Fruit fly (Drosophila melanogaster) whole organism, embryonic: ENCODE data around the gene CG7985.
A peak's percentile ranks its signal among the peaks of the same experiment; 100 is the strongest.

Experiments
- ATbp ChIP-seq: fragments of 200-800 bp; sonication (Bioruptor generic); optimal IDR thresholded peaks from 2 replicates; lab custom pipeline; 2017; ENCODE audit warnings: missing biosample characterization, mild to moderate bottlenecking, missing genetic modification characterization, missing genetic modification reagents
- Atf6 ChIP-seq: fragments of 200-800 bp; sonication (Bioruptor generic); IDR thresholded peaks from 2 replicates; pipeline ENCODE4 v1.3.6; 2022; ENCODE audit warnings: missing biosample characterization, missing genetic modification characterization
- CG10366 ChIP-seq: fragments of 200-800 bp; sonication (Bioruptor generic); IDR thresholded peaks from 2 replicates; pipeline ENCODE4 v1.3.6; 2022; ENCODE audit warnings: missing biosample characterization, missing genetic modification characterization
- CG11398 ChIP-seq: fragments of 200-800 bp; sonication (Bioruptor generic); optimal IDR thresholded peaks from 2 replicates; lab custom pipeline; 2016; ENCODE audit warnings: missing biosample characterization, missing genetic modification characterization
- CG11504 ChIP-seq: fragments of 200-800 bp; sonication (Bioruptor generic); optimal IDR thresholded peaks from 3 replicates; lab custom pipeline; 2019; ENCODE audit warnings: missing biosample characterization, mild to moderate bottlenecking, missing genetic modification characterization, moderate library complexity
- CG11723 ChIP-seq: fragments of 200-800 bp; sonication (Bioruptor generic); optimal IDR thresholded peaks from 2 replicates; lab custom pipeline; 2017; ENCODE audit warnings: missing biosample characterization, mild to moderate bottlenecking, missing genetic modification characterization
- CG1233 ChIP-seq: fragments of 200-800 bp; sonication (Bioruptor generic); optimal IDR thresholded peaks from 4 replicates; lab custom pipeline; 2018; ENCODE audit warnings: missing biosample characterization, mild to moderate bottlenecking, missing genetic modification characterization
- CG12744 ChIP-seq: fragments of 200-800 bp; sonication (Bioruptor generic); optimal IDR thresholded peaks from 2 replicates; lab custom pipeline; 2016; ENCODE audit warnings: missing biosample characterization, missing genetic modification characterization
- CG12769 ChIP-seq: fragments of 200-800 bp; sonication (Bioruptor generic); optimal IDR thresholded peaks from 2 replicates; lab custom pipeline; 2019; ENCODE audit warnings: missing biosample characterization, mild to moderate bottlenecking, missing genetic modification characterization, moderate library complexity
- CG13624 ChIP-seq: fragments of 200-800 bp; sonication (Bioruptor generic); optimal IDR thresholded peaks from 2 replicates; lab custom pipeline; 2016; ENCODE audit warnings: missing biosample characterization, missing genetic modification characterization
- CG14710 ChIP-seq: fragments of 200-800 bp; sonication (Bioruptor generic); optimal IDR thresholded peaks from 3 replicates; lab custom pipeline; 2019; ENCODE audit warnings: missing biosample characterization, mild to moderate bottlenecking, missing genetic modification characterization, moderate library complexity
- CG1603 ChIP-seq: fragments of 200-800 bp; sonication (Bioruptor generic); optimal IDR thresholded peaks from 2 replicates; lab custom pipeline; 2019; ENCODE audit warnings: missing biosample characterization, mild to moderate bottlenecking, missing genetic modification characterization, moderate library complexity
- CG18764 ChIP-seq: fragments of 200-800 bp; sonication (Bioruptor generic); optimal IDR thresholded peaks from 3 replicates; lab custom pipeline; 2016; ENCODE audit warnings: missing biosample characterization, missing genetic modification characterization
- CG2889 ChIP-seq: fragments of 200-800 bp; sonication (Bioruptor generic); IDR thresholded peaks from 3 replicates; pipeline ENCODE4 v1.3.6; 2022; ENCODE audit warnings: missing biosample characterization, missing genetic modification characterization
- CG3407 ChIP-seq: fragments of 200-800 bp; sonication (Bioruptor generic); optimal IDR thresholded peaks from 2 replicates; lab custom pipeline; 2018; ENCODE audit warnings: missing biosample characterization, mild to moderate bottlenecking, missing genetic modification characterization
- CG4360 ChIP-seq: fragments of 200-800 bp; sonication (Bioruptor generic); IDR thresholded peaks from 2 replicates; pipeline ENCODE4 v1.3.6; 2022; ENCODE audit warnings: missing biosample characterization, missing genetic modification characterization
- CG4617 ChIP-seq: fragments of 200-800 bp; sonication (Bioruptor generic); optimal IDR thresholded peaks from 3 replicates; lab custom pipeline; 2016; ENCODE audit warnings: missing biosample characterization, missing genetic modification characterization, borderline replicate concordance
- CG6654 ChIP-seq: fragments of 200-800 bp; sonication (Bioruptor generic); optimal IDR thresholded peaks from 2 replicates; lab custom pipeline; 2017; ENCODE audit warnings: missing biosample characterization, mild to moderate bottlenecking, missing genetic modification characterization
- CG8281 ChIP-seq: fragments of 200-800 bp; sonication (Bioruptor generic); optimal IDR thresholded peaks from 2 replicates; lab custom pipeline; 2018; ENCODE audit warnings: missing biosample characterization, mild to moderate bottlenecking, missing genetic modification characterization, moderate library complexity
- CG8359 ChIP-seq: fragments of 200-800 bp; sonication (Bioruptor generic); optimal IDR thresholded peaks from 2 replicates; lab custom pipeline; 2017; ENCODE audit warnings: missing biosample characterization, mild to moderate bottlenecking, missing genetic modification characterization, borderline replicate concordance
- CG9437 ChIP-seq: fragments of 200-800 bp; sonication (Bioruptor generic); optimal IDR thresholded peaks from 2 replicates; lab custom pipeline; 2018; ENCODE audit warnings: missing biosample characterization, mild to moderate bottlenecking, missing genetic modification characterization
- CG9609 ChIP-seq: fragments of 200-800 bp; sonication (Bioruptor generic); optimal IDR thresholded peaks from 3 replicates; lab custom pipeline; 2016; ENCODE audit warnings: missing biosample characterization, missing genetic modification characterization
- CG9727 ChIP-seq: fragments of 200-800 bp; sonication (Bioruptor generic); optimal IDR thresholded peaks from 3 replicates; lab custom pipeline; 2017; ENCODE audit warnings: missing biosample characterization, mild to moderate bottlenecking, missing genetic modification characterization
- CG9932 ChIP-seq: fragments of 200-800 bp; sonication (Bioruptor generic); IDR thresholded peaks from 2 replicates; pipeline ENCODE4 v1.3.6; 2022; ENCODE audit warnings: missing biosample characterization, missing genetic modification characterization
- E2f2 ChIP-seq: fragments of 200-800 bp; sonication (Bioruptor generic); IDR thresholded peaks from 2 replicates; pipeline ENCODE4 v1.3.6; 2022; ENCODE audit warnings: missing biosample characterization, missing genetic modification characterization
- ERR ChIP-seq: fragments of 200-800 bp; sonication (Bioruptor generic); optimal IDR thresholded peaks from 2 replicates; lab custom pipeline; 2016; ENCODE audit warnings: missing biosample characterization, missing genetic modification characterization
- Ets97D ChIP-seq: fragments of 200-800 bp; sonication (Bioruptor generic); optimal IDR thresholded peaks from 3 replicates; lab custom pipeline; 2016; ENCODE audit warnings: missing biosample characterization, missing genetic modification characterization
- H2.0 ChIP-seq: fragments of 200-800 bp; sonication (Bioruptor generic); IDR thresholded peaks from 2 replicates; pipeline ENCODE4 v1.3.6; 2022; ENCODE audit warnings: missing biosample characterization, missing genetic modification characterization
- Neu2 ChIP-seq: fragments of 200-800 bp; sonication (Bioruptor generic); optimal IDR thresholded peaks from 3 replicates; lab custom pipeline; 2016; ENCODE audit warnings: missing biosample characterization, missing genetic modification characterization, borderline replicate concordance
- Nf-YB ChIP-seq: fragments of 200-800 bp; sonication (Bioruptor generic); optimal IDR thresholded peaks from 3 replicates; lab custom pipeline; 2019; ENCODE audit warnings: missing biosample characterization, mild to moderate bottlenecking, missing genetic modification characterization, moderate library complexity
- NfI ChIP-seq: fragments of 200-800 bp; sonication (Bioruptor generic); optimal IDR thresholded peaks from 3 replicates; lab custom pipeline; 2018; ENCODE audit warnings: missing biosample characterization, mild to moderate bottlenecking, missing genetic modification characterization, moderate library complexity
- Pdp1 ChIP-seq, 2 experiments: fragments of 200-800 bp; sonication (Bioruptor generic); optimal IDR thresholded peaks; 3 replicates each; lab custom pipeline; 2016; ENCODE audit warnings: missing biosample characterization in 2 of 2, missing genetic modification characterization in 2 of 2, mild to moderate bottlenecking in 1 of 2, moderate library complexity in 1 of 2
- ase ChIP-seq: fragments of 200-800 bp; sonication (Bioruptor generic); IDR thresholded peaks from 3 replicates; pipeline ENCODE4 v1.3.6; 2022; ENCODE audit warnings: missing biosample characterization, missing genetic modification characterization
- ato ChIP-seq: fragments of 200-800 bp; sonication (Bioruptor generic); IDR thresholded peaks from 2 replicates; pipeline ENCODE4 v1.3.6; 2022; ENCODE audit warnings: missing biosample characterization, missing genetic modification characterization; ENCODE audit not compliant: partially characterized antibody
- bsh ChIP-seq, 2 experiments: fragments of 200-800 bp; sonication (Bioruptor generic); optimal IDR thresholded peaks; 2 replicates each; lab custom pipeline; 2017 to 2018; ENCODE audit warnings: mild to moderate bottlenecking in 2 of 2, missing biosample characterization in 2 of 2, missing genetic modification characterization in 2 of 2, moderate library complexity in 1 of 2
- chm ChIP-seq: fragments of 200-800 bp; sonication (Bioruptor generic); IDR thresholded peaks from 2 replicates; pipeline ENCODE4 v1.3.6; 2022; ENCODE audit warnings: missing biosample characterization, missing genetic modification characterization
- corto ChIP-seq: fragments of 200-800 bp; sonication (Bioruptor generic); optimal IDR thresholded peaks from 2 replicates; lab custom pipeline; 2016; ENCODE audit warnings: missing biosample characterization, mild to moderate bottlenecking, missing genetic modification characterization, moderate library complexity
- dmrt99B ChIP-seq: fragments of 200-800 bp; sonication (Bioruptor generic); optimal IDR thresholded peaks from 2 replicates; lab custom pipeline; 2018; ENCODE audit warnings: missing biosample characterization, mild to moderate bottlenecking, missing genetic modification characterization, moderate library complexity
- ftz-f1 ChIP-seq: fragments of 200-800 bp; sonication (Bioruptor generic); optimal IDR thresholded peaks from 2 replicates; lab custom pipeline; 2016; ENCODE audit warnings: missing biosample characterization, missing genetic modification characterization
- ham ChIP-seq: fragments of 200-800 bp; sonication (Bioruptor generic); IDR thresholded peaks from 2 replicates; pipeline ENCODE4 v1.3.6; 2022; ENCODE audit warnings: missing biosample characterization, missing genetic modification characterization
- klu ChIP-seq: fragments of 200-800 bp; sonication (Bioruptor generic); IDR thresholded peaks from 2 replicates; pipeline ENCODE4 v1.3.6; 2022; ENCODE audit warnings: missing biosample characterization, missing genetic modification characterization
- lilli ChIP-seq: fragments of 200-800 bp; sonication (Bioruptor generic); optimal IDR thresholded peaks from 3 replicates; lab custom pipeline; 2016; ENCODE audit warnings: missing biosample characterization, missing genetic modification characterization
- mam ChIP-seq: fragments of 200-800 bp; sonication (Bioruptor generic); optimal IDR thresholded peaks from 3 replicates; lab custom pipeline; 2016; ENCODE audit warnings: missing biosample characterization, missing genetic modification characterization
- pan ChIP-seq, 4 experiments: fragments of >200 bp in 3 of 4; fragments of 200-800 bp in 1 of 4; sonication (Bioruptor generic) in 1 of 4; optimal IDR thresholded peaks in 3 of 4; IDR thresholded peaks in 1 of 4; 2 replicates each; pipeline versions ENCODE4 v1.3.6 to Lab custom; 2017 to 2022; ENCODE audit warnings: missing biosample characterization in 2 of 4, missing genetic modification characterization in 2 of 4, mixed read lengths in 1 of 4
- psq ChIP-seq: fragments of 200-800 bp; sonication (Bioruptor generic); optimal IDR thresholded peaks from 2 replicates; lab custom pipeline; 2017; ENCODE audit warnings: missing biosample characterization, missing genetic modification characterization
- slbo ChIP-seq: fragments of 200-800 bp; sonication (Bioruptor generic); IDR thresholded peaks from 2 replicates; pipeline ENCODE4 v1.3.6; 2022; ENCODE audit warnings: missing biosample characterization, missing genetic modification characterization
- sqz ChIP-seq: fragments of 200-800 bp; sonication (Bioruptor generic); optimal IDR thresholded peaks from 3 replicates; lab custom pipeline; 2018; ENCODE audit warnings: missing biosample characterization, mild to moderate bottlenecking, missing genetic modification characterization
- sr ChIP-seq: fragments of 200-800 bp; sonication (Bioruptor generic); IDR thresholded peaks from 3 replicates; pipeline ENCODE4 v1.3.6; 2022; ENCODE audit warnings: missing biosample characterization, missing genetic modification characterization
- trem ChIP-seq: fragments of 200-800 bp; optimal IDR thresholded peaks from 3 replicates; lab custom pipeline; 2019; ENCODE audit warnings: missing biosample characterization, mild to moderate bottlenecking, missing genetic modification characterization, moderate library complexity
- vvl ChIP-seq: fragments of 200-800 bp; sonication (Bioruptor generic); IDR thresholded peaks from 2 replicates; pipeline ENCODE4 v1.3.6; 2022; ENCODE audit warnings: missing biosample characterization, missing genetic modification characterization

The CG7985 gene

DNA sequence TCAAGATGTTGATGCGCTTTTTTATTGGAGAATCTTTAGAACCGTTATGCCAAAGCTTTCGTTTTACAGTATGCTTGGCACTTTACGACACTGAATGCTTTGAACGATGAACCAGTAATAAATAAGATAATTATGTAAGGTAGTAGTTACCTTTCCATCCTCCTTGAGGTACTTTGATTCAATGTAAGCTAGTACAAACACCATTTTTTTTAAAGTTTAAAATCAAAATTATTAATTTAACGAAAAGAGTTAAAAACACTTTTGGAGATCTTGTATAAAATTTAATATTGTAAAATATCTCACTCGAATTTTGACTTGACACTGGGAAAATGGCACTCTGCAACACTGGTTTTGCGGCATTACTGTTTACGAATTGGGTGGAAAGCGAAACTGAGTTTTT lies 14.3 kb upstream of the CG7985 start, which contains the start of the genes Arp5 and CG7208 (continued):
- TF ChIP-seq Pdp1 (GFP tag; optimal IDR thresholded peaks at IDR 0.05; lab: Kevin White, UChicago) = peak; percentile 66 to 98
- TF ChIP-seq CG4617 = peak; percentile 73
- no peak for TF ChIP-seq CG4360 (GFP tag; lab: Robert Waterston, UW)
- TF ChIP-seq H2.0 (GFP tag; lab: Robert Waterston, UW) = no peak
- peak; percentile 52 for TF ChIP-seq CG18764 (GFP tag; lab: Kevin White, UChicago)
- peak; percentile 56; the same call in 1 of the 2 replicates for TF ChIP-seq Atf6 (GFP tag; lab: Robert Waterston, UW)
- peak; percentile 71 for TF ChIP-seq NfI (GFP tag; lab: Kevin White, UChicago)
- TF ChIP-seq CG9609 (GFP tag; lab: Kevin White, UChicago) = peak; percentile 31
- TF ChIP-seq ato (GFP tag; lab: Robert Waterston, UW) = no peak
- TF ChIP-seq lilli (GFP tag; lab: Kevin White, UChicago) = peak; percentile 86
- TF ChIP-seq vvl = peak; percentile 57
- TF ChIP-seq psq (GFP tag; lab: Kevin White, UChicago) = peak; percentile 91
- TF ChIP-seq CG9727 (GFP tag; lab: Kevin White, UChicago) = peak; percentile 64
- no peak for TF ChIP-seq ERR (GFP tag; lab: Kevin White, UChicago)
- TF ChIP-seq CG14710 (tag; lab: Kevin White, UChicago) = peak; percentile 86
- TF ChIP-seq ham = no peak
- peak; percentile 70 for TF ChIP-seq CG13624
- TF ChIP-seq CG10366 (GFP tag; lab: Robert Waterston, UW) = peak; percentile 48
- peak; percentile 85 for TF ChIP-seq slbo
- TF ChIP-seq CG8281 (tag; lab: Kevin White, UChicago) = no peak
- TF ChIP-seq CG3407 (GFP tag; lab: Kevin White, UChicago) = peak; percentile 30
- peak; percentile 70 for TF ChIP-seq mam (GFP tag; lab: Kevin White, UChicago)
- TF ChIP-seq CG6654 (GFP tag; lab: Kevin White, UChicago) = no peak
- no peak for TF ChIP-seq corto
- TF ChIP-seq E2f2 (GFP tag; lab: Robert Waterston, UW) = peak; percentile 60; the same call in 1 of the 2 replicates
- no peak for TF ChIP-seq pan (optimal IDR thresholded peaks at IDR 0.05; lab: Kevin White, UChicago)
- TF ChIP-seq pan (GFP tag; optimal IDR thresholded peaks at IDR 0.05 in 1 of 2, IDR thresholded peaks at IDR 0.05 in 1 of 2) = peak in 1 of 2 experiments; percentile 71
- no peak for TF ChIP-seq chm (GFP tag; lab: Robert Waterston, UW)
- TF ChIP-seq CG9437 (GFP tag; lab: Kevin White, UChicago) = peak; percentile 67
- TF ChIP-seq ftz-f1 (GFP tag; lab: Kevin White, UChicago) = no peak
- TF ChIP-seq ATbp = peak; percentile 32
- peak; percentile 64 for TF ChIP-seq CG1233 (GFP tag; lab: Kevin White, UChicago)
- peak; percentile 88 for TF ChIP-seq CG9932 (GFP tag; lab: Robert Waterston, UW)
- TF ChIP-seq Neu2 (GFP tag; lab: Kevin White, UChicago) = no peak
- TF ChIP-seq CG1603 (tag; lab: Kevin White, UChicago) = no peak
- TF ChIP-seq bsh (GFP tag; optimal IDR thresholded peaks at IDR 0.05; lab: Kevin White, UChicago) = peak in 1 of 2 experiments; percentile 70
- no peak for TF ChIP-seq sr (GFP tag; lab: Robert Waterston, UW)
- no peak for TF ChIP-seq CG8359 (GFP tag; lab: Kevin White, UChicago)
- peak; percentile 58 for TF ChIP-seq trem (tag; lab: Kevin White, UChicago)
- TF ChIP-seq CG11398 = no peak
- TF ChIP-seq Ets97D (GFP tag; lab: Kevin White, UChicago) = peak; percentile 70
- no peak for TF ChIP-seq CG12769 (tag; lab: Kevin White, UChicago)
- no peak for TF ChIP-seq dmrt99B
- no peak for TF ChIP-seq CG11504 (tag; lab: Kevin White, UChicago)
- peak; percentile 52 for TF ChIP-seq Nf-YB (GFP tag; lab: Kevin White, UChicago)
- no peak for TF ChIP-seq CG11723 (GFP tag; lab: Kevin White, UChicago)
- 0 out of 3 replicates have a peak, but pooled peaks have one; percentile 22 for TF ChIP-seq CG2889 (GFP tag; lab: Robert Waterston, UW)
- peak; percentile 60; the same call in 1 of the 2 replicates for TF ChIP-seq klu (GFP tag; lab: Robert Waterston, UW)
- peak; percentile 44 for TF ChIP-seq CG12744 (GFP tag; lab: Kevin White, UChicago)
- TF ChIP-seq sqz = no peak
- peak; percentile 8; the same call in 1 of the 3 replicates for TF ChIP-seq ase
